Worm (Caenorhabditis elegans) whole organism, midembryonic: ENCODE measurements around the gene clec-122.

Experiments
- flt-1 ChIP-seq: fragments of 200-800 bp; sonication (Bioruptor generic); IDR thresholded peaks from 2 replicates; pipeline ENCODE4 v1.3.6; 2022; ENCODE audit warnings: missing genetic modification characterization, missing compliant biosample characterization
- klf-2 ChIP-seq: fragments of 200-800 bp; sonication (Bioruptor generic); conservative IDR thresholded peaks from 2 replicates; pipeline ENCODE4 v1.3.6; 2022; ENCODE audit warnings: missing genetic modification reagents, missing genetic modification characterization, missing compliant biosample characterization
- med-1 ChIP-seq: sonication (generic microtip); optimal IDR thresholded peaks from 2 replicates; lab custom pipeline; 2017; ENCODE audit warnings: missing genetic modification characterization, mild to moderate bottlenecking, missing compliant biosample characterization, antibody characterized with exemption, missing genetic modification reagents; ENCODE audit not compliant: insufficient read depth
- ref-1 ChIP-seq: fragments of 200-800 bp; sonication (Bioruptor generic); conservative IDR thresholded peaks from 2 replicates; pipeline ENCODE4 v1.3.6; 2022; ENCODE audit warnings: missing genetic modification reagents, missing genetic modification characterization, missing compliant biosample characterization
- tab-1 ChIP-seq: fragments of 200-800 bp; sonication (Bioruptor generic); IDR thresholded peaks from 2 replicates; pipeline ENCODE4 v1.3.6; 2022; ENCODE audit warnings: missing genetic modification characterization, missing compliant biosample characterization
- ztf-29 ChIP-seq: fragments of 200-800 bp; sonication (Bioruptor generic); IDR thresholded peaks from 2 replicates; pipeline ENCODE4 v1.3.6; 2022; ENCODE audit warnings: missing genetic modification reagents, missing genetic modification characterization, missing compliant biosample characterization

DNA sequence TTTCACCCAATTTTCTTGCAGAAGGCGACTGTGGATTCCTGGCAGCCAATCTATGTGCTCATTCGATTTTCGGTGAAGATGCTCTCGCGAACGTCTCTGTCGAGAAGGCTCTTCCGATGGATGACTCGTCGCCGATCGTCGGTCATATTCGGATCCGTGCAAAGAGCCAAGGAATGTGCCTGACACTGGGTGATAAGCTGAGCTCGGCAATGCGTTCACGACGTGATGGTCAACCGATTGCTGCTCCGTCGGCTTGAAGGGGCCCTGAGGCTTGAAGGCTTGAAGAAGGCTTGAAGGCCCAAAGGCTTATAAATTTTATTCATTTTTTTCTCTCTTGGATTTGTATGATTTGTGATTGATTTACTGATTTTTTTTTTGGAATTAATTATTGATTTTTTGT is 18.7 kb upstream of the clec-122 start:
- TF ChIP-seq tab-1 (GFP tag; lab: Robert Waterston, UW), result no peak
- no peak for TF ChIP-seq med-1 (GFP tag; lab: Kevin White, UChicago)
- TF ChIP-seq flt-1 (GFP tag; lab: Robert Waterston, UW), result no peak
- TF ChIP-seq klf-2 (GFP tag; lab: Robert Waterston, UW), result no peak
- TF ChIP-seq ref-1 (GFP tag; lab: Robert Waterston, UW), result no peak
- TF ChIP-seq ztf-29 (GFP tag; lab: Robert Waterston, UW), result no peak
